Fruit fly (Drosophila melanogaster) Kc167 (cell line): ENCODE results near the gene SMC1.

Experiments used
- Myc ChIP-seq: fragments of >200 bp; optimal IDR thresholded peaks from 2 replicates; lab custom pipeline; 2017; ENCODE audit warnings: missing external identifiers
- Sin3A ChIP-seq: fragments of >200 bp; optimal IDR thresholded peaks from 2 replicates; lab custom pipeline; 2018; ENCODE audit warnings: missing external identifiers
- h ChIP-seq: fragments of >200 bp; optimal IDR thresholded peaks from 3 replicates; lab custom pipeline; 2018; ENCODE audit warnings: missing external identifiers
- insv ChIP-seq: fragments of >200 bp; optimal IDR thresholded peaks from 3 replicates; lab custom pipeline; 2018; ENCODE audit warnings: missing external identifiers
- psq ChIP-seq: fragments of >200 bp; optimal IDR thresholded peaks from 2 replicates; lab custom pipeline; 2017; ENCODE audit warnings: missing external identifiers
- ttk ChIP-seq: sonication (Bioruptor generic); optimal IDR thresholded peaks from 2 replicates; lab custom pipeline; 2017; ENCODE audit warnings: missing external identifiers

SMC1 gene

DNA sequence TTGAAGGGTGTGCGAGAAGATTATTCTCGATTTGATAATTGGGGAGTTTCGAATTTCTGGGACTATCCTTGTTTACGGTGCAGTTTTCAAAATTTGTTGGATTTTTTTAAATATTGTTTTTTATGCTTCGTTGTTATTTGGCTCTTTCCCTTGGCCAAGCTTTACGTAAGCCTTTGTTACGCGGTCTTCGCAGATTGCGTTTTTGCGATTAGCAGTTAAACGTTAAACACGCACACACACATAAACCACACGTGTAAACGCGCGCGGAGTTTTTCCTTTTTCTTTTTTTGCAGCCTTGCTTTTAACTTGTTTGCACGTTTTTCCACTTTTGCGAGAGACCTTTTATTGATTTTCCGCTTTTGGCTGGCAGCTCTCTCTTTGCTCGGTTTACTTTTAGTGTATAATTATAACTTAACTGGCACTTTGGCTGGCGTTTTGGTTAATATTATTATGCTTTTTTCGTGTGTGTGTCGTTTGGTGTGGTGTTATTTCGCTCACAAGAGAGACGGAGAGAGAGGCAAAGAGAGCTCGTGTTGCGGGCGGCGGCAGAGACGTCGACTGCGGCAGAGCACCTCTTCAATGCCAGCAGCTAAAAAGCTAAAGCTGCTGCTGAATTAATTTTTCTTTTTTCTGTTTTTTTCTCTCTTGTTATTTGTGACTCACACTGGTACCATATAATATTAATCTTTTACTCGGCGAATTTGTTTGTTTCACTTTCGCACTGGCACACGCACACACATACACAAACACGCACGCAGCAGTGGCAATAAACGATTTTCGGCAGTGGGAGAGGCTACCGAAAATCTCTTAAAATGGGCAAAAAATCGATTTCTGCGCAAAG lies 46.6 kb downstream of the SMC1 start:
- no peak for TF ChIP-seq psq (lab: Kevin White, UChicago)
- no peak for TF ChIP-seq Sin3A
- TF ChIP-seq h (lab: Kevin White, UChicago), result no peak
- TF ChIP-seq insv (lab: Kevin White, UChicago), result no peak
- no peak for TF ChIP-seq Myc (lab: Kevin White, UChicago)
- no peak for TF ChIP-seq ttk (lab: Kevin White, UChicago)

DNA sequence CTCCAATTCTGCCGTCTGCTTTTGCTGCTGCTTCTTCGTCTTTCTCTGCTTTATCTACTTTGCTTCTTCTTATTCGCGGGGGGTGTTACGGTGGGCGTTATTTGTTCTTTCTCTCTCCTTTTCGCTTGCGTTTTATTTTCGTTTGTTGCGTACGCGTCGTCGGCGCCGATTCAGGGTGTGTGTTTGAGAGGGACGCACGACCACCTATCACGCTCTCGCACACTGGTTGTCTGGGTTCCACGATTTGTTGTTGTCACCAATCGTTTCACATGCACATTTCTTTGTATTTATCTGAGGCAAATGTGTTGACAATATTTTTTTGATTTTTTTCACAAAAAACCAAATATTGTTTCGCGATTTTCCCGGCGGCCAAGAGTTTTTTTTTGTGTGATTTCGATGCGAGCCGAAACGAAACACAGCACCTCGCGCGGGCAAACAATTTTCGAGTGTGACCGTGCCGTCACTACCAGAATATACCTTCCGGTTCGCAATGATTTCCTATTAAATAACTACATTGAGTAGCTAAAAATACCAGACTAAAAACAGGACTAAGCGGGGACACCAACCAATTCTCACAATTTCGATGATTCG lies 47.3 kb downstream of the SMC1 start, which contains the start of gene Syx1A:
Gene Syx1A (minus strand): TSS at position 452 of the 591 bp plus-strand sequence.
- no peak for TF ChIP-seq psq (lab: Kevin White, UChicago)
- TF ChIP-seq Sin3A, result no peak
- TF ChIP-seq insv (lab: Kevin White, UChicago), result no peak
- TF ChIP-seq Myc (lab: Kevin White, UChicago), result no peak
- no peak for TF ChIP-seq h (lab: Kevin White, UChicago)
- TF ChIP-seq ttk (lab: Kevin White, UChicago), result no peak

DNA sequence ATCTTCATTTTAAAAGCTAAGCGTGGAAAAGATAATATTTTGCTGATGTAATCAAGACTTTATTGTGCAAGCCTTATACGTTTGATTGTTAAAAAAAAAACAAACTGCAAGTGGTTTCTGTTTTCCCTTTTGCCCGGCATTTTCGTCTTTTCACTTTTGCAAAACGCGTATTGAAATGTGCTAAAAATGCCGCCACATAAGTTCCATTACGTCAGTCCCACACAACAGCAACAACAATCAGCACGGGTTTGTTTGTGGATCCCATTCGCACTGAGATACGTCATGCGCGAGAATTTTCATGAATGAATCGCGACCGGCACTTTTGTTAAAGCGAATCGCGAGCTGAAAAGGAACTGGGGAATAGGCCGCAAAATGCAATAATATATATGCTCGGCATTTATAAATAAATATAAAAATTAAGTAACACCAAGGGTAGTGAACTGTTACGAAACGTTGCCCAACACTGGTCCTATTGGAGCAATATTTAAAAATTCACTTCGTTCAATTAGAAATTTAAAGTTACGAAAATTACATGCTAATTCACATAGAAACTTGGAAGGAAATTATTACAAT lies 48.1 kb downstream of the SMC1 start:
- TF ChIP-seq psq (lab: Kevin White, UChicago), result no peak
- TF ChIP-seq h (lab: Kevin White, UChicago), result no peak
- no peak for TF ChIP-seq insv (lab: Kevin White, UChicago)
- TF ChIP-seq Sin3A, result no peak
- TF ChIP-seq ttk (lab: Kevin White, UChicago), result no peak
- no peak for TF ChIP-seq Myc (lab: Kevin White, UChicago)

DNA sequence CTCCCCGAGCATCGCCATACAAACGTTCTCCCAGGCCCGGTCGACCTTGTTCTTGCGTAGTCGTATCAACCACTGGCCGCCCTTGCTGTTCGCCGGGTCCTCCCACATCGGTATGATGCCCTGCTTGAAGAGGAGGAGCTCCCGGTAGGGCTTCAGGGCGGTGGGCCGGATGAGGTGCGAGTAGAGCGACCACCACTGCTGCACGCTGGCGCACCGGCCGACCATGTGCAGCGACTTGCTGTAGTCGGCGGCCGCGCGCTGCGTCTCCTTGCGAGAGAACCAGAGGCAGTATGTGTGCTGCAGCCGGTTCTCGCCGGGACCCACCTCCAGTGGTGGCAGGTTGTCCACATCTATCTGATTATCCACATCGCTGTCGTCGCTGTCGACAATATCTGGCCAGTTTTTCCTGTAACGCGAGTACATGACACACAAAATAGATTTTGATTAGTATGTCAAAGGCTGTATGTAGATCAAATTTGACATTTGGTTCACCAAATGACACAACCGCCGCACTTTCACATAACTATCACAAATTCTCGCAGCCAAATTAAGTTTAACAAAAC lies 48.9 kb downstream of the SMC1 start, which contains the start of gene CG10694:
Gene CG10694 (plus strand): TSS at position 513 of the 563 bp plus-strand sequence.
- TF ChIP-seq insv (lab: Kevin White, UChicago) (no peak), psq (lab: Kevin White, UChicago) (no peak)

DNA sequence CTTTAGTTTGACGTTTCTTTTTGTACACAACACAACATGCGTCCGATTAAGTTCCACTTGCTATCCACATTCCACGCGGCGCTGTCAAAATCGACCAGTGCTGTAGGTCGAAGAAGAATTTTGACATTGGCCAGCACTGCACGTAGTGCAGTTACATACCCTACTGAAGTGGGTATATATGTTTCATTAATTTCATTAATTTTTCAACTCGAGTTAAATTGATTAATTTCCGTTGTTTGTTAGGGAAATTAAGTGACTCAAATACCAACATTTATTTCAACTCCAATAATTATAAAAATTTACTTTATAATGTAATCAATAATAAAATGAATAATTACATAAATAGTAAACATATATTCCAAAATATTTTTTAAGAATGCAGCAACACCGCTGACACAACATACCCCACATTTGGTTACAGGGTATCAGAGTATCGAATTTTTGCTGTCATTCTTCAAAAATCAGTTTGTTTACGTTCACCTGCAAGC lies 50.9 kb downstream of the SMC1 start, which contains the start of the genes eIF4EHP and CG18428:
Gene eIF4EHP (minus strand): TSS at position 59 of the 488 bp plus-strand sequence.
Gene CG18428 (plus strand): TSS at position 435 of the 488 bp plus-strand sequence.
- TF ChIP-seq ttk (lab: Kevin White, UChicago) (no peak), Sin3A (no peak), insv (lab: Kevin White, UChicago) (no peak), h (lab: Kevin White, UChicago) (no peak), psq (lab: Kevin White, UChicago) (no peak), Myc (lab: Kevin White, UChicago) (no peak)
